Worm (Caenorhabditis elegans) whole organism, L4/young adult: ENCODE results near the gene H23N18.6.

ENCODE experiments used
- dao-5 ChIP-seq: sonication (generic microtip); optimal IDR thresholded peaks from 2 replicates; lab custom pipeline; 2016; ENCODE audit warnings: missing genotype, missing genetic modification characterization, moderate library complexity, missing compliant biosample characterization
- him-1 ChIP-seq: sonication (generic microtip); optimal IDR thresholded peaks from 2 replicates; lab custom pipeline; 2016; ENCODE audit warnings: missing genotype, missing genetic modification reagents, missing genetic modification characterization, missing compliant biosample characterization

ce11 chrV:4903696-4904095 is 11.2 kb downstream of the H23N18.6 start, which contains the start of gene ugt-8:
- TF ChIP-seq him-1 (tag; lab: Kevin White, UChicago), result no peak
- TF ChIP-seq dao-5 (tag; lab: Kevin White, UChicago), result no peak
